Fruit fly (Drosophila melanogaster): Measurements from ENCODE around the gene shop.

dm6 chrX:18838929-18839576 is 9.3 kb downstream of the shop start:
- no peak for TF ChIP-seq CG9948 (tag; optimal IDR thresholded peaks at IDR 0.05)
- TF ChIP-seq Pif1B (GFP tag; optimal IDR thresholded peaks at IDR 0.05), result no peak
- no peak for TF ChIP-seq CG12605 (GFP tag; IDR thresholded peaks at IDR 0.05)
- no peak for TF ChIP-seq rn (GFP tag; IDR thresholded peaks at IDR 0.05)
- no peak for TF ChIP-seq CG17806 (tag; optimal IDR thresholded peaks at IDR 0.05)
- TF ChIP-seq Snoo (tag; optimal IDR thresholded peaks at IDR 0.05), result no peak
- TF ChIP-seq Pif1A (GFP tag; optimal IDR thresholded peaks at IDR 0.05), result peak; percentile 36
- no peak for TF ChIP-seq CG8301 (tag; optimal IDR thresholded peaks at IDR 0.05)
- no peak for TF ChIP-seq CG10348 (GFP tag; IDR thresholded peaks at IDR 0.05)
- no peak for TF ChIP-seq CG4496 (GFP tag; IDR thresholded peaks at IDR 0.05)

Measured in whole organism, pupa.